Fruit fly (Drosophila melanogaster) whole organism, pupa: ENCODE measurements around the gene TrpRS-m.

Experiments
- CG10348 ChIP-seq: fragments of 200-800 bp; sonication (Bioruptor generic); IDR thresholded peaks from 2 replicates; pipeline ENCODE4 v1.3.6; 2022; ENCODE audit warnings: missing biosample characterization, missing genetic modification characterization
- CG8159 ChIP-seq: fragments of 200-800 bp; sonication (Bioruptor generic); optimal IDR thresholded peaks from 3 replicates; lab custom pipeline; 2018; ENCODE audit warnings: missing biosample characterization, mild to moderate bottlenecking, missing genetic modification characterization, moderate library complexity
- EcR ChIP-seq: fragments of 200-800 bp; sonication (Bioruptor generic); optimal IDR thresholded peaks from 3 replicates; lab custom pipeline; 2019; ENCODE audit warnings: missing biosample characterization, missing genetic modification characterization, mild to moderate bottlenecking, moderate library complexity, missing genetic modification reagents
- Pif1B ChIP-seq: fragments of 200-800 bp; sonication (Bioruptor generic); optimal IDR thresholded peaks from 3 replicates; lab custom pipeline; 2016; ENCODE audit warnings: missing biosample characterization, missing genetic modification characterization

- no peak for TF ChIP-seq CG10348
- no peak for TF ChIP-seq CG8159
- TF ChIP-seq Pif1B (GFP tag; lab: Kevin White, UChicago) = no peak
- no peak for TF ChIP-seq EcR
Observed at dm6 chr3L:17804511-17804910, 45.0 kb upstream of the TrpRS-m start, which contains the start of gene ais.
